Worm (Caenorhabditis elegans) whole organism, young adult: Measurements from ENCODE around the gene ZK180.7.
A peak's percentile ranks its signal among the peaks of the same experiment; 100 is the strongest.

Experiments
- B0035.1 ChIP-seq: sonication (generic microtip); optimal IDR thresholded peaks from 2 replicates; lab custom pipeline; 2016; ENCODE audit warnings: missing genetic modification characterization, mild to moderate bottlenecking, missing compliant biosample characterization, missing genotype, missing genetic modification reagents
- B0336.3 ChIP-seq: fragments of 200-800 bp; sonication (Bioruptor generic); IDR thresholded peaks from 2 replicates; pipeline ENCODE4 v1.3.6; 2022; ENCODE audit warnings: missing genetic modification characterization, missing compliant biosample characterization
- C17E4.6 ChIP-seq: fragments of 200-800 bp; sonication (Bioruptor generic); IDR thresholded peaks from 2 replicates; pipeline ENCODE4 v1.3.6; 2022; ENCODE audit warnings: missing genetic modification reagents, missing genetic modification characterization, missing compliant biosample characterization
- F33H1.4 ChIP-seq: fragments of 200-800 bp; sonication (Bioruptor generic); IDR thresholded peaks from 2 replicates; pipeline ENCODE4 v1.3.6; 2022; ENCODE audit warnings: missing genetic modification reagents, missing genetic modification characterization, missing compliant biosample characterization
- F49E8.2 ChIP-seq: sonication (generic microtip); optimal IDR thresholded peaks from 3 replicates; lab custom pipeline; 2017; ENCODE audit warnings: missing genetic modification characterization, mild to moderate bottlenecking, missing compliant biosample characterization, antibody characterized with exemption, moderate library complexity; ENCODE audit not compliant: insufficient read depth
- F57C9.4 ChIP-seq: sonication (generic microtip); optimal IDR thresholded peaks from 2 replicates; lab custom pipeline; 2017; ENCODE audit warnings: mild to moderate bottlenecking, missing genetic modification characterization, missing compliant biosample characterization
- T07F8.4 ChIP-seq: sonication (generic microtip); optimal IDR thresholded peaks from 2 replicates; lab custom pipeline; 2016; ENCODE audit warnings: mild to moderate bottlenecking, missing genetic modification characterization, moderate library complexity, missing compliant biosample characterization
- Y53F4B.3 ChIP-seq: fragments of 200-800 bp; sonication (Bioruptor generic); IDR thresholded peaks from 2 replicates; pipeline ENCODE4 v1.3.6; 2022; ENCODE audit warnings: missing genetic modification reagents, missing genetic modification characterization, missing compliant biosample characterization
- Y53G8AR.9 ChIP-seq: fragments of 200-800 bp; sonication (Bioruptor generic); conservative IDR thresholded peaks from 2 replicates; pipeline ENCODE4 v1.3.6; 2022; ENCODE audit warnings: missing genetic modification reagents, missing genetic modification characterization, missing compliant biosample characterization
- Y79H2A.3 ChIP-seq: fragments of 200-800 bp; sonication (Bioruptor generic); conservative IDR thresholded peaks from 2 replicates; pipeline ENCODE4 v1.3.6; 2022; ENCODE audit warnings: missing genetic modification reagents, missing genetic modification characterization, missing compliant biosample characterization
- Y95B8A.8 ChIP-seq: fragments of 200-800 bp; sonication (Bioruptor generic); IDR thresholded peaks from 2 replicates; pipeline ENCODE4 v1.3.6; 2022; ENCODE audit warnings: missing genetic modification reagents, missing genetic modification characterization, missing compliant biosample characterization
- atf-7 ChIP-seq: sonication (generic microtip); optimal IDR thresholded peaks from 2 replicates; lab custom pipeline; 2017; ENCODE audit warnings: mild to moderate bottlenecking, missing genetic modification characterization, missing compliant biosample characterization
- attf-5 ChIP-seq: fragments of 200-800 bp; sonication (Bioruptor generic); optimal IDR thresholded peaks from 2 replicates; lab custom pipeline; 2018; ENCODE audit warnings: mild to moderate bottlenecking, missing genetic modification characterization, missing compliant biosample characterization
- attf-6 ChIP-seq: fragments of 200-800 bp; sonication (Bioruptor generic); IDR thresholded peaks from 2 replicates; pipeline ENCODE4 v1.3.6; 2022; ENCODE audit warnings: missing genetic modification reagents, missing genetic modification characterization, missing compliant biosample characterization
- ccch-3 ChIP-seq: fragments of 200-800 bp; sonication (Bioruptor generic); optimal IDR thresholded peaks from 2 replicates; lab custom pipeline; 2018; ENCODE audit warnings: mild to moderate bottlenecking, missing genetic modification characterization, missing compliant biosample characterization
- ceh-100 ChIP-seq: fragments of 200-800 bp; sonication (Bioruptor generic); IDR thresholded peaks from 2 replicates; pipeline ENCODE4 v1.3.6; 2022; ENCODE audit warnings: missing genetic modification reagents, missing genetic modification characterization, missing compliant biosample characterization
- ceh-40 ChIP-seq: fragments of 200-800 bp; sonication (Bioruptor generic); IDR thresholded peaks from 2 replicates; pipeline ENCODE4 v1.3.6; 2022; ENCODE audit warnings: missing genetic modification characterization, missing compliant biosample characterization
- ceh-58 ChIP-seq: fragments of 200-800 bp; sonication (Bioruptor generic); IDR thresholded peaks from 2 replicates; pipeline ENCODE4 v1.3.6; 2022; ENCODE audit warnings: missing genetic modification characterization, missing compliant biosample characterization
- chd-7 ChIP-seq: sonication (generic microtip); optimal IDR thresholded peaks from 2 replicates; lab custom pipeline; 2016; ENCODE audit warnings: mild to moderate bottlenecking, missing genetic modification characterization, moderate library complexity, missing compliant biosample characterization
- dpl-1 ChIP-seq: fragments of 150-350 bp; optimal IDR thresholded peaks from 2 replicates; lab custom pipeline; 2014; ENCODE audit warnings: missing biosample characterization, missing genetic modification reagents, missing genetic modification characterization
- efl-1 ChIP-seq: fragments of 150-350 bp; optimal IDR thresholded peaks from 2 replicates; lab custom pipeline; 2014; ENCODE audit warnings: missing biosample characterization, missing genetic modification reagents, missing genetic modification characterization
- hlh-12 ChIP-seq: sonication (generic microtip); optimal IDR thresholded peaks from 2 replicates; lab custom pipeline; 2016; ENCODE audit warnings: missing genetic modification characterization, missing compliant biosample characterization
- hmg-1.2 ChIP-seq: fragments of 200-800 bp; sonication (Bioruptor generic); IDR thresholded peaks from 2 replicates; pipeline ENCODE4 v1.3.6; 2022; ENCODE audit warnings: missing genetic modification reagents, missing genetic modification characterization, missing compliant biosample characterization
- hsf-1 ChIP-seq: fragments of 200-800 bp; sonication (Bioruptor generic); IDR thresholded peaks from 2 replicates; pipeline ENCODE4 v1.3.6; 2022; ENCODE audit warnings: missing genetic modification reagents, missing genetic modification characterization, missing compliant biosample characterization
- lin-26 ChIP-seq: fragments of 200-800 bp; sonication (Bioruptor generic); IDR thresholded peaks from 2 replicates; pipeline ENCODE4 v1.3.6; 2022; ENCODE audit warnings: missing genetic modification reagents, missing genetic modification characterization, missing compliant biosample characterization
- lin-54 ChIP-seq: fragments of 200-800 bp; sonication (Bioruptor generic); optimal IDR thresholded peaks from 2 replicates; lab custom pipeline; 2018; ENCODE audit warnings: mild to moderate bottlenecking, missing genetic modification characterization, missing compliant biosample characterization
- lir-1 ChIP-seq: fragments of 200-800 bp; sonication (Bioruptor generic); conservative IDR thresholded peaks from 2 replicates; pipeline ENCODE4 v1.3.6; 2022; ENCODE audit warnings: missing genetic modification reagents, missing genetic modification characterization, missing compliant biosample characterization
- lsl-1 ChIP-seq: fragments of 200-800 bp; sonication (Bioruptor generic); optimal IDR thresholded peaks from 2 replicates; lab custom pipeline; 2018; ENCODE audit warnings: mild to moderate bottlenecking, missing genetic modification characterization, moderate library complexity, missing compliant biosample characterization
- madf-3 ChIP-seq: fragments of 200-800 bp; sonication (Bioruptor generic); IDR thresholded peaks from 2 replicates; pipeline ENCODE4 v1.3.6; 2022; ENCODE audit warnings: missing genetic modification reagents, missing genetic modification characterization, missing compliant biosample characterization
- madf-6 ChIP-seq: fragments of 200-800 bp; sonication (Bioruptor generic); IDR thresholded peaks from 2 replicates; pipeline ENCODE4 v1.3.6; 2022; ENCODE audit warnings: missing genetic modification reagents, missing genetic modification characterization, missing compliant biosample characterization
- mxl-1 ChIP-seq: sonication (generic microtip); optimal IDR thresholded peaks from 2 replicates; lab custom pipeline; 2016; ENCODE audit warnings: missing genetic modification characterization, missing compliant biosample characterization
- nfya-2 ChIP-seq: fragments of 200-800 bp; sonication (Bioruptor generic); IDR thresholded peaks from 2 replicates; pipeline ENCODE4 v1.3.6; 2022; ENCODE audit warnings: missing genetic modification reagents, missing genetic modification characterization, missing compliant biosample characterization
- nfyb-1 ChIP-seq: fragments of 200-800 bp; sonication (Bioruptor generic); IDR thresholded peaks from 2 replicates; pipeline ENCODE4 v1.3.6; 2022; ENCODE audit warnings: missing genetic modification reagents, missing genetic modification characterization, missing compliant biosample characterization
- nhr-27 ChIP-seq: fragments of 200-800 bp; sonication (Bioruptor generic); optimal IDR thresholded peaks from 2 replicates; lab custom pipeline; 2018; ENCODE audit warnings: mild to moderate bottlenecking, missing genetic modification characterization, moderate library complexity, missing compliant biosample characterization
- nhr-80 ChIP-seq: sonication (generic microtip); optimal IDR thresholded peaks from 2 replicates; lab custom pipeline; 2016; ENCODE audit warnings: missing genetic modification characterization, missing compliant biosample characterization
- pbrm-1 ChIP-seq: fragments of 200-800 bp; sonication (Bioruptor generic); IDR thresholded peaks from 2 replicates; pipeline ENCODE4 v1.3.6; 2022; ENCODE audit warnings: missing genetic modification reagents, missing genetic modification characterization, missing compliant biosample characterization
- pha-4 ChIP-seq: fragments of 150-350 bp; sonication (generic microtip); optimal IDR thresholded peaks from 2 replicates; lab custom pipeline; 2014; ENCODE audit warnings: missing biosample characterization, missing genetic modification reagents, missing genetic modification characterization
- rcor-1 ChIP-seq: fragments of 200-800 bp; sonication (Bioruptor generic); IDR thresholded peaks from 2 replicates; pipeline ENCODE4 v1.3.6; 2022; ENCODE audit warnings: missing genetic modification reagents, missing genetic modification characterization, missing compliant biosample characterization
- rpc-1 ChIP-seq, 2 experiments: fragments of 150-350 bp in 1 of 2; sonication (generic microtip) in 1 of 2; optimal IDR thresholded peaks; 2 replicates each; lab custom pipeline; 2014 to 2018; ENCODE audit warnings: missing biosample characterization in 1 of 2, missing genetic modification characterization in 1 of 2, missing genetic modification reagents in 1 of 2, missing genotype in 1 of 2
- sdz-38 ChIP-seq: sonication (generic microtip); optimal IDR thresholded peaks from 2 replicates; lab custom pipeline; 2016; ENCODE audit warnings: missing genotype, missing genetic modification characterization, missing compliant biosample characterization
- sea-2 ChIP-seq: fragments of 200-800 bp; sonication (Bioruptor generic); IDR thresholded peaks from 2 replicates; pipeline ENCODE4 v1.3.6; 2022; ENCODE audit warnings: missing genetic modification characterization, missing compliant biosample characterization
- snpc-1.3 ChIP-seq: sonication (generic microtip); optimal IDR thresholded peaks from 2 replicates; lab custom pipeline; 2017; ENCODE audit warnings: missing genetic modification characterization, mild to moderate bottlenecking, missing compliant biosample characterization, antibody characterized with exemption, moderate library complexity, missing genotype, missing genetic modification reagents; ENCODE audit not compliant: insufficient read depth
- snpc-3.4 ChIP-seq: sonication (generic microtip); optimal IDR thresholded peaks from 2 replicates; lab custom pipeline; 2017; ENCODE audit warnings: missing genetic modification characterization, mild to moderate bottlenecking, missing compliant biosample characterization, antibody characterized with exemption, moderate library complexity, missing genotype, missing genetic modification reagents
- snpc-4 ChIP-seq, 5 experiments: fragments of 150-350 bp in 1 of 5; sonication (generic microtip) in 4 of 5; optimal IDR thresholded peaks; 2 replicates each; lab custom pipeline; 2014 to 2018; ENCODE audit warnings: missing genetic modification characterization in 5 of 5, missing biosample characterization in 3 of 5, antibody characterized with exemption in 2 of 5, mild to moderate bottlenecking in 2 of 5, missing compliant biosample characterization in 2 of 5, missing genotype in 2 of 5, moderate library complexity in 2 of 5, missing genetic modification reagents in 1 of 5
- somi-1 ChIP-seq: fragments of 200-800 bp; sonication (Bioruptor generic); optimal IDR thresholded peaks from 2 replicates; lab custom pipeline; 2018; ENCODE audit warnings: mild to moderate bottlenecking, missing genetic modification characterization, missing compliant biosample characterization
- ztf-18 ChIP-seq: sonication (generic microtip); optimal IDR thresholded peaks from 2 replicates; lab custom pipeline; 2016; ENCODE audit warnings: missing genotype, mild to moderate bottlenecking, missing genetic modification characterization, missing compliant biosample characterization
- ztf-22 ChIP-seq: fragments of 200-800 bp; sonication (Bioruptor generic); optimal IDR thresholded peaks from 2 replicates; lab custom pipeline; 2018; ENCODE audit warnings: mild to moderate bottlenecking, missing genetic modification characterization, moderate library complexity, missing compliant biosample characterization

Gene ZK180.7

DNA sequence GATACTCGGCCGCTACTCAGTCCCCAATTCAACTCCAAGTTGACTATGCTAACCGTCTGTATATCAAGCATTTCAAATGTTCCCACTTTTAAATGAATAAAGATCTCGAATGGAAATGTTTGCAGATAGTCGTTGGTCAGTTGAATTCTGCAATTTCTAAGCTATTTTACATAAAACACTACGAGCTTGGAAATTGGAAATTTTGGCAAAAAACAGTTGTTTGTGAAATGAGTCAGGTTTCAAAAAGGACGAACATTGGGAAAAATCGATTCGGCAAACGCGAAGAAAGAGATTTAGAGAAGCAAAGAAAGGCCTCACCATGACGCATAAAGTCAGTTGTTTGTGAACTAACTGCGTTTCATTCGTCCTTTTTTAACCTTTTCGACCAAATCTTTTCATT is 43.5 kb upstream of the ZK180.7 start:
- TF ChIP-seq lir-1 (GFP tag; lab: Robert Waterston, UW) (no peak), rpc-1 (optimal IDR thresholded peaks at IDR 0.05; lab: Kevin White, UChicago) (no peak), rpc-1 (tag; optimal IDR thresholded peaks at IDR 0.05; lab: Kevin White, UChicago) (no peak), ceh-58 (GFP tag; lab: Robert Waterston, UW) (0 out of 2 replicates have a peak, but pooled peaks have one; percentile 41), F57C9.4 (tag; lab: Kevin White, UChicago) (no peak), F33H1.4 (GFP tag; lab: Robert Waterston, UW) (peak; percentile 40), snpc-3.4 (tag; lab: Kevin White, UChicago) (peak; percentile 35), ccch-3 (GFP tag; lab: Kevin White, UChicago) (no peak), Y79H2A.3 (GFP tag; lab: Robert Waterston, UW) (peak; percentile 74; the same call in 1 of the 2 replicates), sdz-38 (tag; lab: Kevin White, UChicago) (no peak), nhr-27 (tag; lab: Kevin White, UChicago) (no peak), F49E8.2 (tag; lab: Kevin White, UChicago) (peak; percentile 20), madf-3 (GFP tag; lab: Robert Waterston, UW) (0 out of 2 replicates have a peak, but pooled peaks have one; percentile 56), hlh-12 (no peak), rcor-1 (GFP tag; lab: Robert Waterston, UW) (peak; percentile 48; the same call in 1 of the 2 replicates), ztf-18 (no peak), B0336.3 (peak; percentile 52; the same call in 1 of the 2 replicates), somi-1 (no peak), nfyb-1 (0 out of 2 replicates have a peak, but pooled peaks have one; percentile 15), ceh-100 (GFP tag; lab: Robert Waterston, UW) (peak; percentile 39), ceh-40 (GFP tag; lab: Robert Waterston, UW) (0 out of 2 replicates have a peak, but pooled peaks have one; percentile 31), T07F8.4 (tag; lab: Kevin White, UChicago) (no peak), attf-5 (GFP tag; lab: Kevin White, UChicago) (peak; percentile 1), Y95B8A.8 (GFP tag; lab: Robert Waterston, UW) (peak; percentile 12; the same call in 1 of the 2 replicates), lsl-1 (peak; percentile 12), B0035.1 (tag; lab: Kevin White, UChicago) (no peak), madf-6 (GFP tag; lab: Robert Waterston, UW) (peak; percentile 74), dpl-1 (GFP tag; lab: Kevin White, UChicago) (no peak), mxl-1 (no peak), Y53G8AR.9 (GFP tag; lab: Robert Waterston, UW) (peak; percentile 81), nfya-2 (GFP tag; lab: Robert Waterston, UW) (no peak), pbrm-1 (GFP tag; lab: Robert Waterston, UW) (peak; percentile 63; the same call in 1 of the 2 replicates), C17E4.6 (GFP tag; lab: Robert Waterston, UW) (0 out of 2 replicates have a peak, but pooled peaks have one; percentile 61), nhr-80 (tag; lab: Kevin White, UChicago) (no peak), efl-1 (GFP tag; lab: Kevin White, UChicago) (peak; percentile 3), atf-7 (tag; lab: Kevin White, UChicago) (no peak), pha-4 (tag; lab: Kevin White, UChicago) (no peak), sea-2 (GFP tag; lab: Robert Waterston, UW) (no peak), snpc-1.3 (tag; lab: Kevin White, UChicago) (peak; percentile 39), Y53F4B.3 (GFP tag; lab: Robert Waterston, UW) (0 out of 2 replicates have a peak, but pooled peaks have one; percentile 13), lin-54 (GFP tag; lab: Kevin White, UChicago) (peak; percentile 29), attf-6 (GFP tag; lab: Robert Waterston, UW) (peak; percentile 63), hsf-1 (peak; percentile 66), chd-7 (tag; lab: Kevin White, UChicago) (no peak), ztf-22 (no peak), hmg-1.2 (peak; percentile 52), snpc-4 (GFP tag; optimal IDR thresholded peaks at IDR 0.05; lab: Kevin White, UChicago) (no peak), snpc-4 (tag; optimal IDR thresholded peaks at IDR 0.05; lab: Kevin White, UChicago) (peak in 1 of 4 experiments; percentile 17), lin-26 (GFP tag; lab: Robert Waterston, UW) (peak; percentile 71; the same call in 1 of the 2 replicates)
